Fruit fly (Drosophila melanogaster): ENCODE data around the gene PLCXD.

PLCXD gene

DNA sequence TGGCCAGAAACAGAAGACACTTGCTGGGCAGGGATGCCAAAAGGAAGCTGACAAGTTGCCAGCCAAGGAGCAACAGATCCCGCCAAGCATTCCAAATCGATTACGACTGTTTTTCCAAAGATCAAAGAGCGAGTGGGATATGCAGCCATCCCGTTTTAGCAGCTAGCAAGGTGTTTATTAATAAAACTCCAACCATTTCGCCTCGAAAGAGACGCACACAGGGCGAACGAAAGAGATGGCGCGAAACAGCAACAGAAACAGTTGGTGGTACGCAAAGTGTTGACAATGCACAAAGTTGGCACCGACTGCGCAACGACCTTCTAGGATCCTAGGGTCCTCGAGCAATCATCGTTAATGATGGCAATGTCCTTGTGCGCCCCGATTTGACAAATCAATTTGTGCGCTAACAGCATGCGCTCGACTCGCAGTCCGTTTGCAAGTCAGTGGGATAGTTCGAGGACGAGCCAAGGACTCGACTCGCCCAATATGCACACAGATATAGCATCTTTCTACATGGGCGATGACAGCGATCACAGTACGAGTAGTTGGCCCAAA, 30.7 kb downstream of the PLCXD start:
- TF ChIP-seq Mnt (GFP tag; optimal IDR thresholded peaks at IDR 0.05) (no peak), CG5204 (GFP tag; optimal IDR thresholded peaks at IDR 0.05) (no peak), Hr96 (GFP tag; optimal IDR thresholded peaks at IDR 0.05) (no peak), tj (GFP tag; optimal IDR thresholded peaks at IDR 0.05) (no peak), ovo (GFP tag; optimal IDR thresholded peaks at IDR 0.05) (no peak), cnc (optimal IDR thresholded peaks at IDR 0.05) (no peak), toe (GFP tag; optimal IDR thresholded peaks at IDR 0.05) (no peak)

dm6 chr2L:12081118-12081665, 32.0 kb downstream of the PLCXD start:
- TF ChIP-seq pad (GFP tag; optimal IDR thresholded peaks at IDR 0.05), result no peak
- TF ChIP-seq CG12768 (GFP tag; optimal IDR thresholded peaks at IDR 0.05), result no peak
- TF ChIP-seq tj (GFP tag; optimal IDR thresholded peaks at IDR 0.05), result no peak
- TF ChIP-seq cic (GFP tag; optimal IDR thresholded peaks at IDR 0.05), result no peak
- TF ChIP-seq CG33017 (tag; optimal IDR thresholded peaks at IDR 0.05), result no peak
- no peak for TF ChIP-seq CG11617 (GFP tag; optimal IDR thresholded peaks at IDR 0.05)
- no peak for TF ChIP-seq Hr96 (GFP tag; optimal IDR thresholded peaks at IDR 0.05)

dm6 chr2L:12085010-12085409, 35.8 kb downstream of the PLCXD start:
- no peak for TF ChIP-seq CG33017 (tag; optimal IDR thresholded peaks at IDR 0.05)

dm6 chr2L:12085619-12086171, 36.5 kb downstream of the PLCXD start, which contains the start of gene prd:
Gene prd (minus strand): TSS chr2L:12085827.
- TF ChIP-seq Crg-1 (GFP tag; optimal IDR thresholded peaks at IDR 0.05) (no peak), Clk (GFP tag; optimal IDR thresholded peaks at IDR 0.05) (no peak), CG5204 (GFP tag; optimal IDR thresholded peaks at IDR 0.05) (no peak), CG7045 (GFP tag; optimal IDR thresholded peaks at IDR 0.05) (no peak), CG33017 (tag; optimal IDR thresholded peaks at IDR 0.05) (no peak)

- TF ChIP-seq CG14711 (tag; optimal IDR thresholded peaks at IDR 0.05), result no peak
- TF ChIP-seq tj (GFP tag; optimal IDR thresholded peaks at IDR 0.05), result no peak
- no peak for TF ChIP-seq cic (GFP tag; optimal IDR thresholded peaks at IDR 0.05)
- no peak for TF ChIP-seq toe (GFP tag; optimal IDR thresholded peaks at IDR 0.05)
Measured at dm6 chr2L:12087442-12087841, 38.2 kb downstream of the PLCXD start.

DNA sequence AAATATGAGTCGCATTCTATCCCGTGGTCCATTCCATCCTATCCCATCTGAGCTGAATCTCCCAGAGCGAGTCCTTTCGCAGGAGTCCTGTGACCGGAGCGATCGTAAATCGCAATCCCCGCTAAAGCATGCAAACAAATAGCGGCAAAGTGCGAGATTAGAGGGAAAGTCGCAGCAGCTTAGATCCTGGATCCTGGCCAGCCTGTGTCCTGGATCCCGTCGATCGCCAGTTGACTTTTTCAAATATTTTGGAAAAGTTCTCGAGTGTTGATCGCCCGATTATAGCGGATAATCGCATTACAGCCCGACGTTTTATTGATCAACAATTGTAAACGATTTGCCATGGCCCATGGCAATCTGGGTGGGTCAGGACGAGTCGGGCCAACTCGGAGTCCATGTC, 39.9 kb downstream of the PLCXD start:
- TF ChIP-seq CG14711 (tag; optimal IDR thresholded peaks at IDR 0.05), result no peak
- TF ChIP-seq cic (GFP tag; optimal IDR thresholded peaks at IDR 0.05), result no peak
- no peak for TF ChIP-seq CG7101 (tag; optimal IDR thresholded peaks at IDR 0.05)
- no peak for TF ChIP-seq CG33017 (tag; optimal IDR thresholded peaks at IDR 0.05)
- TF ChIP-seq Clk (GFP tag; optimal IDR thresholded peaks at IDR 0.05), result no peak

DNA sequence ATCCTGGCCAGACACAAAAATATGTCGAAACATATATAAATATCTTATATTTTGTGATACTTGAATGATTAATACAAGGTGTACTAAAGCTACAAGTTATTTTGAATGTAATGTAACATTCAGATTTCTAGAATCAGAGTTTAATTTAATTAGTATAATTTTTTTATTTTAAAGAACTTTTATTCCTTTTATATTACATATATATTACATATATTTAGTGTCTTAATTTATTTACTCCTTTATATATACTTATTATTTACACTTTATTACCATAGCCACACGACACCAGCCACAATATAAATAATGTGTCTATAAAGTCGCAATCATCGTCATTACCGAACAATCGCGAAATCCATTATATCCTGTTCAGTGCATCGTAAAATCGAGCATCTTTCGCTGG, 42.3 kb downstream of the PLCXD start, which contains the start of gene Pex19:
Gene Pex19, plus strand, starts transcription at position 301 of the 400 bp plus-strand sequence.
- no peak for TF ChIP-seq toe (GFP tag; optimal IDR thresholded peaks at IDR 0.05)
- no peak for TF ChIP-seq cnc (optimal IDR thresholded peaks at IDR 0.05)
- no peak for TF ChIP-seq Mnt (GFP tag; optimal IDR thresholded peaks at IDR 0.05)
- TF ChIP-seq Clk (GFP tag; optimal IDR thresholded peaks at IDR 0.05), result no peak
- no peak for TF ChIP-seq CG12768 (GFP tag; optimal IDR thresholded peaks at IDR 0.05)
- no peak for TF ChIP-seq bab1 (GFP tag; optimal IDR thresholded peaks at IDR 0.05)
- no peak for TF ChIP-seq Crg-1 (GFP tag; optimal IDR thresholded peaks at IDR 0.05)
- no peak for TF ChIP-seq CG33017 (tag; optimal IDR thresholded peaks at IDR 0.05)
- no peak for TF ChIP-seq CG14711 (tag; optimal IDR thresholded peaks at IDR 0.05)
- TF ChIP-seq CG1620 (GFP tag; optimal IDR thresholded peaks at IDR 0.05), result no peak
- no peak for TF ChIP-seq pad (GFP tag; optimal IDR thresholded peaks at IDR 0.05)
- no peak for TF ChIP-seq cic (GFP tag; optimal IDR thresholded peaks at IDR 0.05)
- no peak for TF ChIP-seq ovo (GFP tag; optimal IDR thresholded peaks at IDR 0.05)
- TF ChIP-seq tj (GFP tag; optimal IDR thresholded peaks at IDR 0.05), result no peak
- TF ChIP-seq Hr96 (GFP tag; optimal IDR thresholded peaks at IDR 0.05), result no peak
- no peak for TF ChIP-seq CG5204 (GFP tag; optimal IDR thresholded peaks at IDR 0.05)
- no peak for TF ChIP-seq CG7045 (GFP tag; optimal IDR thresholded peaks at IDR 0.05)
- no peak for TF ChIP-seq CG7101 (tag; optimal IDR thresholded peaks at IDR 0.05)

dm6 chr2L:12092041-12092440, 42.8 kb downstream of the PLCXD start:
- no peak for TF ChIP-seq pad (GFP tag; optimal IDR thresholded peaks at IDR 0.05)
- TF ChIP-seq Hr96 (GFP tag; optimal IDR thresholded peaks at IDR 0.05), result no peak
- TF ChIP-seq bab1 (GFP tag; optimal IDR thresholded peaks at IDR 0.05), result no peak
- no peak for TF ChIP-seq kay (GFP tag; ENCODE audit: borderline replicate concordance)
- TF ChIP-seq CG1620 (GFP tag; optimal IDR thresholded peaks at IDR 0.05), result no peak
- TF ChIP-seq ovo (GFP tag; optimal IDR thresholded peaks at IDR 0.05), result no peak
- no peak for TF ChIP-seq CG14711 (tag; optimal IDR thresholded peaks at IDR 0.05)
- TF ChIP-seq cic (GFP tag; optimal IDR thresholded peaks at IDR 0.05), result no peak
- TF ChIP-seq tj (GFP tag; optimal IDR thresholded peaks at IDR 0.05), result no peak
